Worm (Caenorhabditis elegans) whole organism, early embryonic: ENCODE results near the gene ddr-2.

Source experiments
- ama-1 ChIP-seq: fragments of 150-350 bp; optimal IDR thresholded peaks from 2 replicates; lab custom pipeline; 2014
- ceh-13 ChIP-seq: fragments of 200-800 bp; sonication (Bioruptor generic); optimal IDR thresholded peaks from 2 replicates; lab custom pipeline; 2018; ENCODE audit warnings: mild to moderate bottlenecking, missing genetic modification characterization, missing compliant biosample characterization
- flt-1 ChIP-seq: fragments of 200-800 bp; sonication (Bioruptor generic); IDR thresholded peaks from 2 replicates; pipeline ENCODE4 v1.3.6; 2022; ENCODE audit warnings: missing genetic modification characterization, missing compliant biosample characterization
- hnd-1 ChIP-seq: sonication (generic microtip); optimal IDR thresholded peaks from 2 replicates; lab custom pipeline; 2016; ENCODE audit warnings: missing genetic modification characterization, missing compliant biosample characterization
- tbx-11 ChIP-seq: fragments of 200-800 bp; sonication (Bioruptor generic); IDR thresholded peaks from 2 replicates; pipeline ENCODE4 v1.3.6; 2022; ENCODE audit warnings: missing genetic modification characterization, missing compliant biosample characterization
- tra-4 ChIP-seq: sonication (generic microtip); optimal IDR thresholded peaks from 2 replicates; lab custom pipeline; 2017; ENCODE audit warnings: missing genetic modification characterization, missing compliant biosample characterization

- TF ChIP-seq ama-1 (lab: Kevin White, UChicago) (no peak), hnd-1 (tag; lab: Kevin White, UChicago) (no peak), ceh-13 (no peak), tbx-11 (no peak), tra-4 (tag; lab: Kevin White, UChicago) (no peak), flt-1 (GFP tag; lab: Robert Waterston, UW) (no peak)
Observed at ce11 chrX:3350306-3350705, 35.2 kb downstream of the ddr-2 start, which contains the start of gene nspg-4.
